Worm (Caenorhabditis elegans) whole organism, L4 larva: Measurements from ENCODE around the gene ZK180.7.

Source experiments
- R02D3.7 ChIP-seq: fragments of 150-350 bp; sonication (generic microtip); optimal IDR thresholded peaks from 3 replicates; lab custom pipeline; 2014; ENCODE audit warnings: missing biosample characterization, missing genetic modification characterization
- T20F7.1 ChIP-seq: fragments of 200-800 bp; sonication (Bioruptor generic); optimal IDR thresholded peaks from 2 replicates; lab custom pipeline; 2018; ENCODE audit warnings: mild to moderate bottlenecking, missing genetic modification characterization, missing compliant biosample characterization
- Y105C5A.15 ChIP-seq: fragments of 200-800 bp; sonication (Bioruptor generic); IDR thresholded peaks from 2 replicates; pipeline ENCODE4 v1.3.6; 2022; ENCODE audit warnings: missing genetic modification characterization, missing compliant biosample characterization
- Y75B8A.6 ChIP-seq: fragments of 200-800 bp; sonication (Bioruptor generic); IDR thresholded peaks from 2 replicates; pipeline ENCODE4 v1.3.6; 2022; ENCODE audit warnings: missing genetic modification reagents, missing genetic modification characterization, missing compliant biosample characterization
- ZK546.5 ChIP-seq, 2 experiments: sonication (generic microtip); optimal IDR thresholded peaks; 2 replicates each; lab custom pipeline; 2017; ENCODE audit warnings: missing biosample characterization in 2 of 2, missing genetic modification characterization in 2 of 2
- ama-1 ChIP-seq: fragments of 150-350 bp; optimal IDR thresholded peaks from 2 replicates; lab custom pipeline; 2014; ENCODE audit warnings: inconsistent platforms, mixed read lengths
- attf-4 ChIP-seq: sonication (generic microtip); optimal IDR thresholded peaks from 3 replicates; lab custom pipeline; 2017; ENCODE audit warnings: missing biosample characterization, missing genetic modification characterization
- ceh-28 ChIP-seq: fragments of 150-350 bp; optimal IDR thresholded peaks from 2 replicates; lab custom pipeline; 2014; ENCODE audit warnings: missing biosample characterization, missing genetic modification reagents, missing genetic modification characterization
- ceh-32 ChIP-seq: sonication (generic microtip); optimal IDR thresholded peaks from 2 replicates; lab custom pipeline; 2016; ENCODE audit warnings: mild to moderate bottlenecking, missing genetic modification characterization, missing compliant biosample characterization; ENCODE audit not compliant: poor library complexity
- ceh-62 ChIP-seq: sonication (generic microtip); optimal IDR thresholded peaks from 2 replicates; lab custom pipeline; 2017; ENCODE audit warnings: missing biosample characterization, missing genetic modification characterization
- ceh-82 ChIP-seq: sonication (generic microtip); optimal IDR thresholded peaks from 2 replicates; lab custom pipeline; 2017; ENCODE audit warnings: missing biosample characterization, missing genetic modification characterization
- cey-2 ChIP-seq: sonication (generic microtip); optimal IDR thresholded peaks from 3 replicates; lab custom pipeline; 2017; ENCODE audit warnings: missing genetic modification characterization, mild to moderate bottlenecking, missing compliant biosample characterization, antibody characterized with exemption, borderline replicate concordance; ENCODE audit not compliant: insufficient read depth
- daf-16 ChIP-seq, 3 experiments: sonication (generic microtip); optimal IDR thresholded peaks; 2 replicates each; lab custom pipeline; 2016 to 2017; ENCODE audit warnings: missing genetic modification characterization in 3 of 3, missing genetic modification reagents in 3 of 3, mild to moderate bottlenecking in 2 of 3, missing compliant biosample characterization in 2 of 3, missing biosample characterization in 1 of 3, moderate library complexity in 1 of 3
- daf-19 ChIP-seq: fragments of 200-800 bp; sonication (Bioruptor generic); conservative IDR thresholded peaks from 2 replicates; pipeline ENCODE4 v1.3.6; 2022; ENCODE audit warnings: missing genetic modification characterization, missing compliant biosample characterization
- dmd-6 ChIP-seq: fragments of 200-800 bp; sonication (Bioruptor generic); IDR thresholded peaks from 2 replicates; pipeline ENCODE4 v1.3.6; 2022; ENCODE audit warnings: missing genetic modification reagents, missing genetic modification characterization, missing compliant biosample characterization
- dmd-9 ChIP-seq: fragments of 200-800 bp; sonication (Bioruptor generic); IDR thresholded peaks from 2 replicates; pipeline ENCODE4 v1.3.6; 2022; ENCODE audit warnings: missing genetic modification reagents, missing genetic modification characterization, missing compliant biosample characterization
- egl-27 ChIP-seq: sonication (generic microtip); optimal IDR thresholded peaks from 3 replicates; lab custom pipeline; 2017; ENCODE audit warnings: missing biosample characterization, missing genetic modification reagents, missing genetic modification characterization
- fkh-10 ChIP-seq: fragments of 150-350 bp; optimal IDR thresholded peaks from 2 replicates; lab custom pipeline; 2014; ENCODE audit warnings: missing biosample characterization, missing genetic modification reagents, missing genetic modification characterization
- fos-1 ChIP-seq: fragments of 150-350 bp; optimal IDR thresholded peaks from 2 replicates; lab custom pipeline; 2014; ENCODE audit warnings: missing biosample characterization, missing genetic modification characterization
- gei-8 ChIP-seq: fragments of 200-800 bp; sonication (Bioruptor generic); optimal IDR thresholded peaks from 2 replicates; lab custom pipeline; 2018; ENCODE audit warnings: mild to moderate bottlenecking, missing genetic modification characterization, missing compliant biosample characterization
- hlh-11 ChIP-seq: fragments of 200-800 bp; sonication (Bioruptor generic); optimal IDR thresholded peaks from 2 replicates; lab custom pipeline; 2018; ENCODE audit warnings: mild to moderate bottlenecking, missing genetic modification characterization, missing compliant biosample characterization
- hmg-1.1 ChIP-seq: fragments of 200-800 bp; sonication (Bioruptor generic); IDR thresholded peaks from 2 replicates; pipeline ENCODE4 v1.3.6; 2022; ENCODE audit warnings: missing genetic modification reagents, missing genetic modification characterization, missing compliant biosample characterization
- lin-13 ChIP-seq: fragments of 150-350 bp; optimal IDR thresholded peaks from 2 replicates; lab custom pipeline; 2014; ENCODE audit warnings: missing biosample characterization, missing genetic modification reagents, missing genetic modification characterization
- lin-15B ChIP-seq: fragments of 150-350 bp; sonication (generic microtip); optimal IDR thresholded peaks from 3 replicates; lab custom pipeline; 2014; ENCODE audit warnings: missing biosample characterization, missing genetic modification characterization
- lin-29 ChIP-seq: fragments of 200-800 bp; sonication (Bioruptor generic); IDR thresholded peaks from 2 replicates; pipeline ENCODE4 v1.3.6; 2022; ENCODE audit warnings: missing genetic modification reagents, missing genetic modification characterization, missing compliant biosample characterization
- lin-38 ChIP-seq: fragments of 200-800 bp; sonication (Bioruptor generic); IDR thresholded peaks from 2 replicates; pipeline ENCODE4 v1.3.6; 2022; ENCODE audit warnings: missing genetic modification reagents, missing genetic modification characterization, missing compliant biosample characterization
- lin-39 ChIP-seq: fragments of 150-350 bp; optimal IDR thresholded peaks from 2 replicates; lab custom pipeline; 2014; ENCODE audit warnings: missing biosample characterization, missing genetic modification reagents, missing genetic modification characterization
- lsy-2 ChIP-seq, 2 experiments: fragments of 150-350 bp in 1 of 2; sonication (generic microtip) in 1 of 2; optimal IDR thresholded peaks; 2 replicates each; lab custom pipeline; 2014 to 2017; ENCODE audit warnings: missing biosample characterization in 2 of 2, missing genetic modification characterization in 2 of 2
- madf-9 ChIP-seq: fragments of 200-800 bp; sonication (Bioruptor generic); conservative IDR thresholded peaks from 2 replicates; pipeline ENCODE4 v1.3.6; 2022; ENCODE audit warnings: missing genetic modification reagents, missing genetic modification characterization, missing compliant biosample characterization
- mxl-2 ChIP-seq: fragments of 200-800 bp; sonication (Bioruptor generic); conservative IDR thresholded peaks from 2 replicates; pipeline ENCODE4 v1.3.6; 2022; ENCODE audit warnings: missing genetic modification reagents, missing genetic modification characterization, missing compliant biosample characterization
- mxl-3 ChIP-seq: fragments of 200-800 bp; sonication (Bioruptor generic); optimal IDR thresholded peaks from 2 replicates; lab custom pipeline; 2018; ENCODE audit warnings: mild to moderate bottlenecking, missing genetic modification characterization, missing compliant biosample characterization
- nhr-10 ChIP-seq: fragments of 150-350 bp; optimal IDR thresholded peaks from 2 replicates; lab custom pipeline; 2014; ENCODE audit warnings: missing biosample characterization, missing genetic modification characterization
- nhr-111 ChIP-seq: fragments of 200-800 bp; sonication (Bioruptor generic); optimal IDR thresholded peaks from 2 replicates; lab custom pipeline; 2018; ENCODE audit warnings: mild to moderate bottlenecking, missing genetic modification characterization, missing compliant biosample characterization
- nhr-237 ChIP-seq: sonication (generic microtip); optimal IDR thresholded peaks from 2 replicates; lab custom pipeline; 2017; ENCODE audit warnings: missing biosample characterization, missing genetic modification characterization
- nhr-28 ChIP-seq: fragments of 150-350 bp; optimal IDR thresholded peaks from 2 replicates; lab custom pipeline; 2014; ENCODE audit warnings: missing biosample characterization, missing genetic modification characterization
- nhr-41 ChIP-seq: fragments of 200-800 bp; sonication (Bioruptor generic); IDR thresholded peaks from 2 replicates; pipeline ENCODE4 v1.3.6; 2022; ENCODE audit warnings: missing genetic modification reagents, missing genetic modification characterization, missing compliant biosample characterization
- nhr-6 ChIP-seq: fragments of 150-350 bp; optimal IDR thresholded peaks from 2 replicates; lab custom pipeline; 2014; ENCODE audit warnings: missing biosample characterization, missing genetic modification characterization
- nhr-77 ChIP-seq: fragments of 150-350 bp; optimal IDR thresholded peaks from 2 replicates; lab custom pipeline; 2014; ENCODE audit warnings: missing biosample characterization, missing genetic modification characterization
- pqm-1 ChIP-seq: sonication (generic microtip); optimal IDR thresholded peaks from 2 replicates; lab custom pipeline; 2017; ENCODE audit warnings: missing biosample characterization, missing genetic modification characterization
- rbr-2 ChIP-seq: sonication (generic microtip); optimal IDR thresholded peaks from 2 replicates; lab custom pipeline; 2016; ENCODE audit warnings: missing genotype, missing genetic modification characterization, missing compliant biosample characterization
- saeg-2 ChIP-seq: fragments of 200-800 bp; sonication (Bioruptor generic); IDR thresholded peaks from 2 replicates; pipeline ENCODE4 v1.3.6; 2022; ENCODE audit warnings: missing genetic modification reagents, missing genetic modification characterization, missing compliant biosample characterization
- sdz-12 ChIP-seq: fragments of 200-800 bp; sonication (Bioruptor generic); optimal IDR thresholded peaks from 2 replicates; lab custom pipeline; 2018; ENCODE audit warnings: mild to moderate bottlenecking, missing genetic modification characterization, missing compliant biosample characterization
- snpc-4 ChIP-seq: fragments of 150-350 bp; optimal IDR thresholded peaks from 2 replicates; lab custom pipeline; 2014; ENCODE audit warnings: missing biosample characterization, missing genetic modification characterization
- spr-3 ChIP-seq: fragments of 200-800 bp; sonication (Bioruptor generic); optimal IDR thresholded peaks from 2 replicates; lab custom pipeline; 2018; ENCODE audit warnings: mild to moderate bottlenecking, missing genetic modification characterization, missing compliant biosample characterization
- tag-97 ChIP-seq: fragments of 200-800 bp; sonication (Bioruptor generic); IDR thresholded peaks from 2 replicates; pipeline ENCODE4 v1.3.6; 2022; ENCODE audit warnings: missing genetic modification characterization, missing compliant biosample characterization
- tra-1 ChIP-seq: fragments of 200-800 bp; sonication (Bioruptor generic); IDR thresholded peaks from 2 replicates; pipeline ENCODE4 v1.3.6; 2022; ENCODE audit warnings: missing genetic modification reagents, missing genetic modification characterization, missing compliant biosample characterization
- unc-39 ChIP-seq: sonication (generic microtip); optimal IDR thresholded peaks from 2 replicates; lab custom pipeline; 2017; ENCODE audit warnings: missing biosample characterization, missing genetic modification characterization
- vab-7 ChIP-seq: fragments of 200-800 bp; sonication (Bioruptor generic); IDR thresholded peaks from 2 replicates; pipeline ENCODE4 v1.3.6; 2022; ENCODE audit warnings: missing genetic modification reagents, missing genetic modification characterization, missing compliant biosample characterization
- zag-1 ChIP-seq: fragments of 150-350 bp; optimal IDR thresholded peaks from 2 replicates; lab custom pipeline; 2014; ENCODE audit warnings: missing biosample characterization, missing genetic modification characterization
- zfp-2 ChIP-seq: sonication (generic microtip); optimal IDR thresholded peaks from 2 replicates; lab custom pipeline; 2016; ENCODE audit warnings: mild to moderate bottlenecking, missing genetic modification characterization, missing compliant biosample characterization
- zip-11 ChIP-seq: fragments of 200-800 bp; sonication (Bioruptor generic); IDR thresholded peaks from 2 replicates; pipeline ENCODE4 v1.3.6; 2022; ENCODE audit warnings: missing genetic modification characterization, missing compliant biosample characterization
- zip-2 ChIP-seq: fragments of 150-350 bp; optimal IDR thresholded peaks from 2 replicates; lab custom pipeline; 2014; ENCODE audit warnings: missing biosample characterization, missing genetic modification characterization

The ZK180.7 gene

DNA sequence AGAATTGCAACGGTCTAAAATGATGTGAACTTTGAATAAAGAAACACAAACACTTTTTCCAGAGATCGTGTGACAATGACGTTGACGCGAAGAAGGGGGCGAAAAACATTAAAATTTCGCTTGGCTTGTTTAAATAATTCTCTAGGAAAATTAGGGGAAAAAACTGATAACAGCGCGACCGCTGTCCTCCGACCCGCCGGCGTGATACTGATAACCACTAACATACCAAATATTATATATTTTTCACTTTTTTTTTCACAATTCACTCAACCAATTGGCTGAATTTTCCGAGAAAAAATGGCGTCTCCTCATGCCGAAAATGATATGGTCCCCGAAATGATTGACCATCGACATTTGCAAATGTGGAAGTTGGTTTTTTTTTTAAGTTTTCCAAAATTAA lies 40.5 kb upstream of the ZK180.7 start (continued):
- TF ChIP-seq vab-7 (GFP tag; lab: Robert Waterston, UW) (no peak), zip-11 (GFP tag; lab: Robert Waterston, UW) (no peak), zfp-2 (peak; percentile 22), pqm-1 (tag; lab: Kevin White, UChicago) (peak; percentile 53), fos-1 (no peak), mxl-2 (GFP tag; lab: Robert Waterston, UW) (no peak), nhr-111 (GFP tag; lab: Kevin White, UChicago) (no peak), nhr-10 (tag; lab: Kevin White, UChicago) (no peak), nhr-6 (no peak), ceh-82 (tag; lab: Kevin White, UChicago) (no peak), sdz-12 (GFP tag; lab: Kevin White, UChicago) (no peak), ceh-28 (no peak), lsy-2 (tag; optimal IDR thresholded peaks at IDR 0.05; lab: Kevin White, UChicago) (peak in 1 of 2 experiments; percentile 17), cey-2 (tag; lab: Kevin White, UChicago) (no peak), fkh-10 (GFP tag; lab: Kevin White, UChicago) (no peak), dmd-9 (GFP tag; lab: Robert Waterston, UW) (no peak), lin-29 (GFP tag; lab: Robert Waterston, UW) (no peak), attf-4 (tag; lab: Kevin White, UChicago) (no peak), T20F7.1 (no peak), zip-2 (tag; lab: Kevin White, UChicago) (no peak), nhr-237 (no peak), dmd-6 (GFP tag; lab: Robert Waterston, UW) (peak; percentile 56; the same call in 1 of the 2 replicates), hmg-1.1 (no peak), unc-39 (tag; lab: Kevin White, UChicago) (no peak), nhr-77 (tag; lab: Kevin White, UChicago) (peak; percentile 77), Y75B8A.6 (0 out of 2 replicates have a peak, but pooled peaks have one; percentile 55), hlh-11 (tag; lab: Kevin White, UChicago) (peak; percentile 68), spr-3 (GFP tag; lab: Kevin White, UChicago) (no peak), lin-38 (GFP tag; lab: Robert Waterston, UW) (peak; percentile 62), zag-1 (no peak), lin-15B (tag; lab: Kevin White, UChicago) (no peak), nhr-28 (peak; percentile 49), egl-27 (no peak), rbr-2 (no peak), nhr-41 (GFP tag; lab: Robert Waterston, UW) (peak; percentile 75), Y105C5A.15 (GFP tag; lab: Robert Waterston, UW) (no peak), ama-1 (lab: Kevin White, UChicago) (peak; percentile 87), lin-13 (no peak), ceh-32 (tag; lab: Kevin White, UChicago) (no peak), lin-39 (tag; lab: Kevin White, UChicago) (no peak), madf-9 (GFP tag; lab: Robert Waterston, UW) (no peak), ceh-62 (tag; lab: Kevin White, UChicago) (no peak), tag-97 (no peak), mxl-3 (no peak), gei-8 (peak; percentile 30), daf-19 (no peak), tra-1 (GFP tag; lab: Robert Waterston, UW) (0 out of 2 replicates have a peak, but pooled peaks have one; percentile 22), snpc-4 (tag; lab: Kevin White, UChicago) (no peak), saeg-2 (no peak), R02D3.7 (no peak), ZK546.5 (tag; optimal IDR thresholded peaks at IDR 0.05; lab: Kevin White, UChicago) (no peak), daf-16 (GFP tag; optimal IDR thresholded peaks at IDR 0.05; lab: Kevin White, UChicago) (peak in 1 of 2 experiments; percentile 53), daf-16 (tag; optimal IDR thresholded peaks at IDR 0.05; lab: Kevin White, UChicago) (peak; percentile 64)
